Fruit fly (Drosophila melanogaster): Measurements from ENCODE around the gene CG34279.
A peak's percentile ranks its signal among the peaks of the same experiment; 100 is the strongest.

CG34279 gene

DNA sequence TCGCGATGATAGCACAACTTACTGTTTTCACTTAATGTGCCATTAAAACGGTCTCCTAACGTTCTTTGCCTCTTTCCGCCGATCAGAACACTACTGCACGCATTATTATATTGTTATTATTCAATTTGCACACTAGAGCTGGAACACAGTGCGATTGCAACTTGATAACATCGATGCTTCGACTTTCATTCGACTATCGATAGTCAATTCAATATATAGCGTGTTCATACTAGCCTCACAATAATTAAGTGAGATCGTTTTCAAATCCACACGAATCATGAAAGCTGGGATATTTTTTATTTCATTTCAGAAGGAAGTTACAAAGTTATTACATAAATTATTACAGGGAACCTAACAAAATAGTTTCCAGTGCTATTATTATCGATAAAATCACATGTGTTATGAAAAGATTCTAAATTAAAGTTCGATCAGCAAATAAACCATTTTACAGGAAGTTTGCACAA is 1.8 kb downstream of the CG34279 start (continued):
- TF ChIP-seq HmgD (GFP tag; optimal IDR thresholded peaks at IDR 0.05) (no peak), CTCF (GFP tag; optimal IDR thresholded peaks at IDR 0.05) (no peak), MBD-R2 (GFP tag; IDR thresholded peaks at IDR 0.05) (peak; percentile 65), CG2120 (GFP tag; optimal IDR thresholded peaks at IDR 0.05) (peak; percentile 86), slou (GFP tag; optimal IDR thresholded peaks at IDR 0.05) (peak; percentile 13), cato (GFP tag; optimal IDR thresholded peaks at IDR 0.05; ENCODE audit: borderline replicate concordance) (peak; percentile 6), rib (GFP tag; IDR thresholded peaks at IDR 0.05) (peak; percentile 69), corto (GFP tag; optimal IDR thresholded peaks at IDR 0.05) (no peak), insv (GFP tag; optimal IDR thresholded peaks at IDR 0.05) (no peak), CG12769 (tag; optimal IDR thresholded peaks at IDR 0.05) (peak; percentile 72), cwo (GFP tag; optimal IDR thresholded peaks at IDR 0.05) (no peak), Meics (GFP tag; optimal IDR thresholded peaks at IDR 0.05) (peak; percentile 33), Lim3 (GFP tag; IDR thresholded peaks at IDR 0.05) (no peak), wdn (GFP tag; IDR thresholded peaks at IDR 0.05) (0 out of 2 replicates have a peak, but pooled peaks have one; percentile 8), CG6175 (GFP tag; IDR thresholded peaks at IDR 0.05) (no peak), nom (GFP tag; optimal IDR thresholded peaks at IDR 0.05) (no peak), H15 (GFP tag; IDR thresholded peaks at IDR 0.05) (no peak), crol (GFP tag; IDR thresholded peaks at IDR 0.05) (no peak), CG14441 (GFP tag; IDR thresholded peaks at IDR 0.05) (peak; percentile 50), CG6254 (GFP tag; optimal IDR thresholded peaks at IDR 0.05) (no peak), Max (GFP tag; optimal IDR thresholded peaks at IDR 0.05) (no peak), ems (GFP tag; optimal IDR thresholded peaks at IDR 0.05) (no peak), row (GFP tag; IDR thresholded peaks at IDR 0.05) (peak; percentile 82), fd102C (GFP tag; optimal IDR thresholded peaks at IDR 0.05) (no peak), CG34224 (GFP tag; IDR thresholded peaks at IDR 0.05; ENCODE audit: partially characterized antibody) (peak; percentile 77; the same call in 1 of the 3 replicates), ranshi (GFP tag; IDR thresholded peaks at IDR 0.05) (peak; percentile 62), CG2202 (tag; optimal IDR thresholded peaks at IDR 0.05) (no peak), CG18476 (GFP tag; optimal IDR thresholded peaks at IDR 0.05) (peak; percentile 23), nerfin-1 (tag; optimal IDR thresholded peaks at IDR 0.05) (no peak), ato (GFP tag; IDR thresholded peaks at IDR 0.05; ENCODE audit: partially characterized antibody) (peak; percentile 81), kay (GFP tag; optimal IDR thresholded peaks at IDR 0.05) (peak; percentile 30), Fer3 (tag; optimal IDR thresholded peaks at IDR 0.05) (peak; percentile 39), CG4820 (GFP tag; optimal IDR thresholded peaks at IDR 0.05) (no peak), ham (GFP tag; IDR thresholded peaks at IDR 0.05) (no peak), slp2 (GFP tag; optimal IDR thresholded peaks at IDR 0.05) (peak; percentile 43), CG15011 (GFP tag; optimal IDR thresholded peaks at IDR 0.05) (no peak), CG3995 (GFP tag; optimal IDR thresholded peaks at IDR 0.05) (peak; percentile 45), CG1529 (GFP tag; optimal IDR thresholded peaks at IDR 0.05) (no peak), CG12219 (GFP tag; optimal IDR thresholded peaks at IDR 0.05) (no peak), en (GFP tag; optimal IDR thresholded peaks at IDR 0.05) (no peak), maf-S (GFP tag; optimal IDR thresholded peaks at IDR 0.05) (peak; percentile 56), gem (tag; optimal IDR thresholded peaks at IDR 0.05) (peak; percentile 80), Six4 (GFP tag; optimal IDR thresholded peaks at IDR 0.05) (no peak), tio (GFP tag; optimal IDR thresholded peaks at IDR 0.05) (peak; percentile 27), dimm (GFP tag; IDR thresholded peaks at IDR 0.05) (no peak), Hsf (GFP tag; optimal IDR thresholded peaks at IDR 0.05) (peak; percentile 82), CG17186 (GFP tag; optimal IDR thresholded peaks at IDR 0.05) (peak; percentile 21), abd-A (tag; optimal IDR thresholded peaks at IDR 0.05) (peak; percentile 54), vfl (GFP tag; optimal IDR thresholded peaks at IDR 0.05) (peak; percentile 54), Nf-YC (tag; optimal IDR thresholded peaks at IDR 0.05) (peak; percentile 50), CG4360 (GFP tag; IDR thresholded peaks at IDR 0.05) (no peak), CG10321 (GFP tag; IDR thresholded peaks at IDR 0.05) (no peak)

Data from whole organism, embryonic.